Fruit fly (Drosophila melanogaster): ENCODE results near the gene CG17186.

DNA sequence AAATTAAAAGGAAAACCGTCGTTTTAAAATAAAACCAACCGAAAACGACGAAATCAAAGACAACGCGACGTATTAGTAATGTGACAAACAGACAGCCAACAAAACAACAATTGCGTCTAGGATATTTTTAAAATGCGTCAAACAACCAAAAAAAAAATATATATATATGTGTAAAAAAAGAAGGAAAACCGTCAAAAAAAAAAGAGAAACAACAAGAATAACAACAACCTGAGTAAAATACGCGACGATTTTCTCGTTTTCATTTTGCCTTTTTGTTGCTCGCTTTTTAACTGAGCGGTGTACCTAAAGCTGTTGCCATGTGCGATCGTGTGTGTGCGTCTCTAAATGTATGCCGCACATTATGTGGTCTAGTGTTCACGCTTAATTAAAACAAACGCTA is 43.8 kb downstream of the CG17186 start:
- TF ChIP-seq topi (GFP tag; optimal IDR thresholded peaks at IDR 0.05): no peak
- no peak for TF ChIP-seq CG7368 (GFP tag; optimal IDR thresholded peaks at IDR 0.05)
